Worm (Caenorhabditis elegans): Measurements from ENCODE around the gene srh-44.

Gene srh-44

ce11 chrII:11472542-11472941 lies 42.3 kb upstream of the srh-44 start (continued):
- peak; percentile 15 for TF ChIP-seq skn-1 (tag; optimal IDR thresholded peaks at IDR 0.05)
- TF ChIP-seq ceh-9 (tag; optimal IDR thresholded peaks at IDR 0.05), result no peak
- TF ChIP-seq unc-62 (GFP tag; optimal IDR thresholded peaks at IDR 0.05), result no peak
- no peak for TF ChIP-seq nhr-76 (tag; optimal IDR thresholded peaks at IDR 0.05)

DNA sequence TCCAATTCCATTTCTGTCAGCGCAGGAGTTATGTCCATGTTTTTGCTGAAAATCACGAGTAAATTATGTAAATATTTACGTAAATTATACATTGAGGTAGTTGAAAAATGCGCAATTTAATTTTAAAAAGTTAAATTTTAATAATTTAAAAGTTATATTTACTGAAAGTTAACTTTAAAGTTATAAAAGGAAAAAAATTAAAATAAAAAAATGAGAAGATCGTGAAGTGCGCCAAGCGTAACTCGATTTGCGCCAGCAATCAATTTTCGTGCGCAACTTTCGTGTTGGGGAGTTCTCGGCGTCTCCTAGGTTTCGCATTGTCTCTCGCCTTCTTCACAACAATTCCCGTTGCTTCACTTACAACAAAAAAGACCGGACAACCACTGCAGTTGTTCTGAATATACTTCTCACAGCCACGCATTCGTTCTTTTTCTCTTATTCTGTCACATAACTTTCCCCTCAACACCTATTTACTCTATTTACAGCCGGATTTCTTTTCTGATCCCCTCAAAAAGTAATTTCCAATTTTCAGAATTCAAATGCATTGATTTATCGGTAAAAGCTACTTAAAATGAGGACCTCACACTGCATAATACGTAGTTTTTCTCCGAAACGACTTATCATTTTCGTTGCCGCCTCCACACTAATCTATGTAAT lies 41.2 kb upstream of the srh-44 start, which contains the start of the genes metl-1 and W02B12.11:
Gene metl-1, minus strand, starts transcription at position 51 of the 657 bp plus-strand sequence.
Gene W02B12.11, plus strand, starts transcription at position 337 of the 657 bp plus-strand sequence.
- TF ChIP-seq R02D3.7 (tag; optimal IDR thresholded peaks at IDR 0.05), result peak; percentile 81
- peak; percentile 60 for TF ChIP-seq nhr-25 (tag; optimal IDR thresholded peaks at IDR 0.05)
- TF ChIP-seq ceh-82 (tag; optimal IDR thresholded peaks at IDR 0.05), result peak; percentile 58
- peak; percentile 59 for TF ChIP-seq elt-2 (tag; optimal IDR thresholded peaks at IDR 0.05)
- peak; percentile 36 for TF ChIP-seq egl-5 (tag; optimal IDR thresholded peaks at IDR 0.05)
- peak; percentile 95 for TF ChIP-seq nhr-23 (tag; optimal IDR thresholded peaks at IDR 0.05)
- TF ChIP-seq mml-1 (tag; optimal IDR thresholded peaks at IDR 0.05), result no peak
- TF ChIP-seq lsy-12 (tag; optimal IDR thresholded peaks at IDR 0.05), result peak; percentile 65
- TF ChIP-seq fos-1 (tag; optimal IDR thresholded peaks at IDR 0.05), result no peak
- peak; percentile 10 for TF ChIP-seq nhr-77 (tag; optimal IDR thresholded peaks at IDR 0.05)
- no peak for TF ChIP-seq nhr-11 (tag; optimal IDR thresholded peaks at IDR 0.05)
- no peak for TF ChIP-seq nhr-12 (tag; optimal IDR thresholded peaks at IDR 0.05)
- TF ChIP-seq pqm-1 (tag; optimal IDR thresholded peaks at IDR 0.05), result peak; percentile 26
- TF ChIP-seq tbx-2 (tag; optimal IDR thresholded peaks at IDR 0.05), result peak; percentile 80
- peak; percentile 69 for TF ChIP-seq lin-15B (tag; optimal IDR thresholded peaks at IDR 0.05)
- no peak for TF ChIP-seq pha-4 (tag; optimal IDR thresholded peaks at IDR 0.05)
- TF ChIP-seq snpc-4 (tag; optimal IDR thresholded peaks at IDR 0.05), result no peak
- peak; percentile 11 for TF ChIP-seq elt-1 (tag; optimal IDR thresholded peaks at IDR 0.05)
- TF ChIP-seq ceh-28 (tag; optimal IDR thresholded peaks at IDR 0.05), result peak; percentile 63
- peak; percentile 40 for TF ChIP-seq lin-39 (tag; optimal IDR thresholded peaks at IDR 0.05)
- no peak for TF ChIP-seq mdl-1 (tag; optimal IDR thresholded peaks at IDR 0.05)
- TF ChIP-seq hmg-11 (tag; optimal IDR thresholded peaks at IDR 0.05), result peak; percentile 83
- TF ChIP-seq fkh-10 (GFP tag; optimal IDR thresholded peaks at IDR 0.05), result no peak
- no peak for TF ChIP-seq elt-3 (tag; optimal IDR thresholded peaks at IDR 0.05)
- no peak for TF ChIP-seq nhr-28 (tag; optimal IDR thresholded peaks at IDR 0.05)
- TF ChIP-seq ceh-16 (tag; optimal IDR thresholded peaks at IDR 0.05), result no peak
- TF ChIP-seq jun-1 (tag; optimal IDR thresholded peaks at IDR 0.05), result peak; percentile 62
- peak; percentile 44 for TF ChIP-seq skn-1 (tag; optimal IDR thresholded peaks at IDR 0.05)
- TF ChIP-seq nhr-43 (tag; optimal IDR thresholded peaks at IDR 0.05; ENCODE audit: poor library complexity, severe bottlenecking), result peak; percentile 86
- no peak for TF ChIP-seq eor-1 (tag; optimal IDR thresholded peaks at IDR 0.05)
- no peak for TF ChIP-seq daf-12 (tag; optimal IDR thresholded peaks at IDR 0.05)
- TF ChIP-seq ztf-4 (tag; optimal IDR thresholded peaks at IDR 0.05), result no peak
- TF ChIP-seq zag-1 (tag; optimal IDR thresholded peaks at IDR 0.05), result no peak

DNA sequence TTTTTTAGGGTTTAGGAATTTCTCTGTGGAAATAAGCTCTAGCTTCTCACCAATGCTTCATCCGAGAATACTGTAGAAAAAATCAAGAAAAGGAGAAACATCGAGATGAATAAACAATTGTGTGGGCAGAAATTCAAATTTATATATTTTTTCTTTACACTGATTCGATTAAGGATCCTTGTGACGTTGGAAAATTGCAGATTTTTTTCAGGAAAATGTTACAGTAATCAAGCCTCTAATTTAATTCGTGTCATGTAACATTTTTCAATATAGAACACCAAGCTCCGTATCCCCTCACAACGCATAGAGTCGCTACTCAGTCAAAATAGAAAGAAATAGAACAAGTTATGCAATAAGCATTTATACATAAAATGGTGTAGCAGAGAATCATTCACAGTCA lies 38.5 kb upstream of the srh-44 start, which contains the start of gene W02B12.16:
Gene W02B12.16, minus strand, starts transcription at position 101 of the 400 bp plus-strand sequence.
- no peak for TF ChIP-seq nfya-1 (tag; optimal IDR thresholded peaks at IDR 0.05; ENCODE audit: insufficient read depth)
- peak; percentile 2 for TF ChIP-seq nhr-43 (tag; optimal IDR thresholded peaks at IDR 0.05; ENCODE audit: poor library complexity, severe bottlenecking)

ce11 chrII:11479076-11479475 lies 35.8 kb upstream of the srh-44 start, which contains the start of gene W02B12.12:
Gene W02B12.12, minus strand, starts transcription at chrII:11479176.
- TF ChIP-seq ama-1 (optimal IDR thresholded peaks at IDR 0.05), result no peak
- no peak for TF ChIP-seq egl-5 (tag; optimal IDR thresholded peaks at IDR 0.05)
- TF ChIP-seq tbx-2 (tag; optimal IDR thresholded peaks at IDR 0.05), result no peak
- no peak for TF ChIP-seq skn-1 (tag; optimal IDR thresholded peaks at IDR 0.05)
- no peak for TF ChIP-seq fkh-2 (tag; optimal IDR thresholded peaks at IDR 0.05)
- no peak for TF ChIP-seq nhr-237 (tag; optimal IDR thresholded peaks at IDR 0.05)
- TF ChIP-seq nhr-25 (tag; optimal IDR thresholded peaks at IDR 0.05), result no peak
- no peak for TF ChIP-seq ztf-11 (tag; optimal IDR thresholded peaks at IDR 0.05)
- no peak for TF ChIP-seq mml-1 (tag; optimal IDR thresholded peaks at IDR 0.05)
- TF ChIP-seq eor-1 (tag; optimal IDR thresholded peaks at IDR 0.05), result no peak
- no peak for TF ChIP-seq zag-1 (tag; optimal IDR thresholded peaks at IDR 0.05)
- TF ChIP-seq jun-1 (tag; optimal IDR thresholded peaks at IDR 0.05), result no peak
- TF ChIP-seq daf-12 (tag; optimal IDR thresholded peaks at IDR 0.05), result no peak

Measured in whole organism, L3 larva.